Worm (Caenorhabditis elegans) whole organism, L4 larva: ENCODE measurements around the gene F10C1.23.

Experiments
- D1046.2 ChIP-seq: fragments of 200-800 bp; sonication (Bioruptor generic); IDR thresholded peaks from 2 replicates; pipeline ENCODE4 v1.3.6; 2022; ENCODE audit warnings: missing genetic modification characterization, missing compliant biosample characterization
- F26F4.8 ChIP-seq: fragments of 200-800 bp; sonication (Bioruptor generic); conservative IDR thresholded peaks from 2 replicates; pipeline ENCODE4 v1.3.6; 2022; ENCODE audit warnings: missing genetic modification characterization, missing compliant biosample characterization
- F44E2.7 ChIP-seq: fragments of 200-800 bp; sonication (Bioruptor generic); IDR thresholded peaks from 2 replicates; pipeline ENCODE4 v2.1.2; 2022; ENCODE audit warnings: missing genetic modification characterization, missing compliant biosample characterization
- F49E8.2 ChIP-seq: sonication (generic microtip); optimal IDR thresholded peaks from 2 replicates; lab custom pipeline; 2016; ENCODE audit warnings: missing compliant biosample characterization, mild to moderate bottlenecking, missing genetic modification characterization, borderline replicate concordance
- Y48G9A.11 ChIP-seq: fragments of 200-800 bp; sonication (Bioruptor generic); IDR thresholded peaks from 2 replicates; pipeline ENCODE4 v1.3.6; 2022; ENCODE audit warnings: missing genetic modification reagents, missing genetic modification characterization, missing compliant biosample characterization
- Y5F2A.4 ChIP-seq: fragments of 200-800 bp; sonication (Bioruptor generic); optimal IDR thresholded peaks from 2 replicates; lab custom pipeline; 2018; ENCODE audit warnings: mild to moderate bottlenecking, missing genetic modification characterization, missing compliant biosample characterization
- aha-1 ChIP-seq: fragments of 150-350 bp; peaks from one replicate; lab custom pipeline; 2014; ENCODE audit warnings: missing biosample characterization, missing genetic modification characterization
- aly-2 ChIP-seq: sonication (generic microtip); optimal IDR thresholded peaks from 2 replicates; lab custom pipeline; 2018; ENCODE audit warnings: missing biosample characterization, missing genetic modification characterization
- arid-1 ChIP-seq: fragments of 200-800 bp; sonication (Bioruptor generic); conservative IDR thresholded peaks from 2 replicates; pipeline ENCODE4 v1.3.6; 2022; ENCODE audit warnings: missing genetic modification reagents, missing genetic modification characterization, missing compliant biosample characterization
- ceh-32 ChIP-seq: sonication (generic microtip); optimal IDR thresholded peaks from 2 replicates; lab custom pipeline; 2016; ENCODE audit warnings: mild to moderate bottlenecking, missing genetic modification characterization, missing compliant biosample characterization; ENCODE audit not compliant: poor library complexity
- ceh-82 ChIP-seq: sonication (generic microtip); optimal IDR thresholded peaks from 2 replicates; lab custom pipeline; 2017; ENCODE audit warnings: missing biosample characterization, missing genetic modification characterization
- ces-1 ChIP-seq: fragments of 150-350 bp; sonication (generic microtip); optimal IDR thresholded peaks from 4 replicates; lab custom pipeline; 2014; ENCODE audit warnings: missing biosample characterization, missing genetic modification reagents, missing genetic modification characterization
- daf-16 ChIP-seq, 3 experiments: sonication (generic microtip); optimal IDR thresholded peaks; 2 replicates each; lab custom pipeline; 2016 to 2017; ENCODE audit warnings: missing genetic modification characterization in 3 of 3, missing genetic modification reagents in 3 of 3, mild to moderate bottlenecking in 2 of 3, missing compliant biosample characterization in 2 of 3, missing biosample characterization in 1 of 3, moderate library complexity in 1 of 3
- daf-19 ChIP-seq: fragments of 200-800 bp; sonication (Bioruptor generic); conservative IDR thresholded peaks from 2 replicates; pipeline ENCODE4 v1.3.6; 2022; ENCODE audit warnings: missing genetic modification characterization, missing compliant biosample characterization
- dmd-6 ChIP-seq: fragments of 200-800 bp; sonication (Bioruptor generic); IDR thresholded peaks from 2 replicates; pipeline ENCODE4 v1.3.6; 2022; ENCODE audit warnings: missing genetic modification reagents, missing genetic modification characterization, missing compliant biosample characterization
- dmd-9 ChIP-seq: fragments of 200-800 bp; sonication (Bioruptor generic); IDR thresholded peaks from 2 replicates; pipeline ENCODE4 v1.3.6; 2022; ENCODE audit warnings: missing genetic modification reagents, missing genetic modification characterization, missing compliant biosample characterization
- dpl-1 ChIP-seq: fragments of 150-350 bp; optimal IDR thresholded peaks from 2 replicates; lab custom pipeline; 2014; ENCODE audit warnings: missing biosample characterization, missing genetic modification reagents, missing genetic modification characterization
- fkh-10 ChIP-seq: fragments of 150-350 bp; optimal IDR thresholded peaks from 2 replicates; lab custom pipeline; 2014; ENCODE audit warnings: missing biosample characterization, missing genetic modification reagents, missing genetic modification characterization
- hif-1 ChIP-seq, 2 experiments: sonication (generic microtip); optimal IDR thresholded peaks; 2 replicates each; lab custom pipeline; 2016 to 2017; ENCODE audit warnings: missing compliant biosample characterization in 2 of 2, missing genetic modification characterization in 2 of 2, missing genetic modification reagents in 2 of 2, missing genotype in 2 of 2, mild to moderate bottlenecking in 1 of 2
- hlh-11 ChIP-seq: fragments of 200-800 bp; sonication (Bioruptor generic); optimal IDR thresholded peaks from 2 replicates; lab custom pipeline; 2018; ENCODE audit warnings: mild to moderate bottlenecking, missing genetic modification characterization, missing compliant biosample characterization
- jun-1 ChIP-seq: fragments of 150-350 bp; optimal IDR thresholded peaks from 2 replicates; lab custom pipeline; 2014; ENCODE audit warnings: missing biosample characterization, missing genetic modification reagents, missing genetic modification characterization
- lsy-2 ChIP-seq, 2 experiments: fragments of 150-350 bp in 1 of 2; sonication (generic microtip) in 1 of 2; optimal IDR thresholded peaks; 2 replicates each; lab custom pipeline; 2014 to 2017; ENCODE audit warnings: missing biosample characterization in 2 of 2, missing genetic modification characterization in 2 of 2
- madf-5 ChIP-seq, 2 experiments: fragments of 200-800 bp; sonication (Bioruptor generic); IDR thresholded peaks; 2 replicates each; pipeline ENCODE4 v1.3.6; 2022; ENCODE audit warnings: missing compliant biosample characterization in 2 of 2, missing genetic modification characterization in 2 of 2
- mdl-1 ChIP-seq, 2 experiments: fragments of 150-350 bp in 1 of 2; sonication (generic microtip) in 1 of 2; optimal IDR thresholded peaks; 2 replicates each; lab custom pipeline; 2014 to 2017; ENCODE audit warnings: missing biosample characterization in 2 of 2, missing genetic modification characterization in 2 of 2
- mep-1 ChIP-seq: fragments of 150-350 bp; sonication (generic microtip); optimal IDR thresholded peaks from 3 replicates; lab custom pipeline; 2014; ENCODE audit warnings: missing biosample characterization, missing genetic modification characterization
- mes-2 ChIP-seq: sonication (generic microtip); optimal IDR thresholded peaks from 2 replicates; lab custom pipeline; 2016; ENCODE audit warnings: missing genotype, mild to moderate bottlenecking, missing genetic modification characterization, missing compliant biosample characterization; ENCODE audit not compliant: poor library complexity, severe bottlenecking
- mxl-2 ChIP-seq: fragments of 200-800 bp; sonication (Bioruptor generic); conservative IDR thresholded peaks from 2 replicates; pipeline ENCODE4 v1.3.6; 2022; ENCODE audit warnings: missing genetic modification reagents, missing genetic modification characterization, missing compliant biosample characterization
- mxl-3 ChIP-seq: fragments of 200-800 bp; sonication (Bioruptor generic); optimal IDR thresholded peaks from 2 replicates; lab custom pipeline; 2018; ENCODE audit warnings: mild to moderate bottlenecking, missing genetic modification characterization, missing compliant biosample characterization
- nhr-10 ChIP-seq: fragments of 150-350 bp; optimal IDR thresholded peaks from 2 replicates; lab custom pipeline; 2014; ENCODE audit warnings: missing biosample characterization, missing genetic modification characterization
- nhr-102 ChIP-seq: sonication (generic microtip); optimal IDR thresholded peaks from 2 replicates; lab custom pipeline; 2016; ENCODE audit warnings: mild to moderate bottlenecking, missing genetic modification characterization, moderate library complexity, missing compliant biosample characterization
- nhr-11 ChIP-seq: fragments of 150-350 bp; optimal IDR thresholded peaks from 2 replicates; lab custom pipeline; 2014; ENCODE audit warnings: missing biosample characterization, missing genetic modification characterization
- nhr-237 ChIP-seq: sonication (generic microtip); optimal IDR thresholded peaks from 2 replicates; lab custom pipeline; 2017; ENCODE audit warnings: missing biosample characterization, missing genetic modification characterization
- nhr-25 ChIP-seq: sonication (generic microtip); optimal IDR thresholded peaks from 2 replicates; lab custom pipeline; 2017; ENCODE audit warnings: missing genetic modification characterization, mild to moderate bottlenecking, missing compliant biosample characterization, antibody characterized with exemption, moderate library complexity, borderline replicate concordance; ENCODE audit not compliant: insufficient read depth
- saeg-2 ChIP-seq: fragments of 200-800 bp; sonication (Bioruptor generic); IDR thresholded peaks from 2 replicates; pipeline ENCODE4 v1.3.6; 2022; ENCODE audit warnings: missing genetic modification reagents, missing genetic modification characterization, missing compliant biosample characterization
- skn-1 ChIP-seq: fragments of 150-350 bp; optimal IDR thresholded peaks from 2 replicates; lab custom pipeline; 2014; ENCODE audit warnings: missing biosample characterization, missing genetic modification characterization
- snpc-1.2 ChIP-seq: fragments of 200-800 bp; sonication (Bioruptor generic); IDR thresholded peaks from 2 replicates; pipeline ENCODE4 v1.3.6; 2022; ENCODE audit warnings: missing genetic modification reagents, missing genetic modification characterization, missing compliant biosample characterization
- snpc-4 ChIP-seq: fragments of 150-350 bp; optimal IDR thresholded peaks from 2 replicates; lab custom pipeline; 2014; ENCODE audit warnings: missing biosample characterization, missing genetic modification characterization
- unc-62 ChIP-seq, 3 experiments: fragments of 150-350 bp in 1 of 3; sonication (generic microtip); optimal IDR thresholded peaks in 2 of 3; peaks in 1 of 3; 1 replicate in 1 of 3; 2 replicates in 2 of 3; lab custom pipeline; 2014 to 2017; ENCODE audit warnings: missing biosample characterization in 3 of 3, missing genetic modification characterization in 3 of 3, missing genetic modification reagents in 3 of 3, missing genotype in 1 of 3
- vab-7 ChIP-seq: fragments of 200-800 bp; sonication (Bioruptor generic); IDR thresholded peaks from 2 replicates; pipeline ENCODE4 v1.3.6; 2022; ENCODE audit warnings: missing genetic modification reagents, missing genetic modification characterization, missing compliant biosample characterization
- zag-1 ChIP-seq: fragments of 150-350 bp; optimal IDR thresholded peaks from 2 replicates; lab custom pipeline; 2014; ENCODE audit warnings: missing biosample characterization, missing genetic modification characterization
- zip-2 ChIP-seq: fragments of 150-350 bp; optimal IDR thresholded peaks from 2 replicates; lab custom pipeline; 2014; ENCODE audit warnings: missing biosample characterization, missing genetic modification characterization

Gene F10C1.23

ce11 chrII:5788815-5789214 is 31.0 kb downstream of the F10C1.23 start, which contains the start of gene K05F1.13:
Gene K05F1.13, plus strand, starts transcription at chrII:5789115.
- TF ChIP-seq unc-62 (GFP tag; optimal IDR thresholded peaks at IDR 0.05 in 1 of 2; lab: Kevin White, UChicago) (no peak), unc-62 (tag; optimal IDR thresholded peaks at IDR 0.05; lab: Kevin White, UChicago) (no peak), aha-1 (tag; lab: Kevin White, UChicago) (peak; percentile 74)

DNA sequence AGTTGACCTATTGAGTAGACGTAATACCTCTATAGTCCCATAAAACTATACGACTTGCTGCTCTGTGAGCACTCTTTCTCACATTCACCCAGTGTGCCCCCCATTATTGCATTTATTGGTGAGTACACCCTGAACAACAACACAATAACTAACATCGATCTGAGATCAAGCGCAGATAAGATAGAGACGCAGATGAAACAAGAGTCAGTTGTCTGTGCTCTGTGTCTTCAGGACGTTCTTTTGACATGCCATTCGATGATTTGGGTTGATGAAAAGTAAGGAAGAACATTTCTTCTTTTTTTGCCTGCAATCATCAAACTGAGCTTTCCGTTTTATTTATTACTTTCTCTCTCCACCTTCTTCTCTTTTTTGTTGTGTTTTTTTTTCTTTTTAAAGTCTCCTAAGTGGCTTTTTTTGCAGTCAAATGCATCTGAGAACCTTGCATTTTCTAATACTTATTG is 32.5 kb downstream of the F10C1.23 start, which contains the start of gene lect-2:
lect-2 (plus strand) TSS at position 411 of the 461 bp plus-strand sequence.
- TF ChIP-seq daf-16 (GFP tag; optimal IDR thresholded peaks at IDR 0.05; lab: Kevin White, UChicago) (peak in 1 of 2 experiments; percentile 40), daf-16 (tag; optimal IDR thresholded peaks at IDR 0.05; lab: Kevin White, UChicago) (no peak), nhr-102 (no peak), lsy-2 (tag; optimal IDR thresholded peaks at IDR 0.05; lab: Kevin White, UChicago) (no peak), jun-1 (tag; lab: Kevin White, UChicago) (no peak), nhr-10 (no peak), dmd-9 (GFP tag; lab: Robert Waterston, UW) (no peak), aly-2 (no peak), F49E8.2 (tag; lab: Kevin White, UChicago) (no peak), ceh-82 (tag; lab: Kevin White, UChicago) (no peak), zip-2 (tag; lab: Kevin White, UChicago) (no peak), mdl-1 (tag; optimal IDR thresholded peaks at IDR 0.05; lab: Kevin White, UChicago) (no peak), nhr-11 (tag; lab: Kevin White, UChicago) (peak; percentile 59), arid-1 (no peak), D1046.2 (GFP tag; lab: Robert Waterston, UW) (no peak), madf-5 (GFP tag; IDR thresholded peaks at IDR 0.05; lab: Robert Waterston, UW) (no peak), aha-1 (tag; lab: Kevin White, UChicago) (peak; percentile 81), vab-7 (GFP tag; lab: Robert Waterston, UW) (no peak), F26F4.8 (GFP tag; lab: Robert Waterston, UW) (no peak), snpc-4 (tag; lab: Kevin White, UChicago) (no peak)

- TF ChIP-seq Y5F2A.4 (no peak), fkh-10 (GFP tag; lab: Kevin White, UChicago) (no peak), daf-16 (GFP tag; optimal IDR thresholded peaks at IDR 0.05; lab: Kevin White, UChicago) (no peak), daf-16 (tag; optimal IDR thresholded peaks at IDR 0.05; lab: Kevin White, UChicago) (no peak), F44E2.7 (GFP tag; lab: Robert Waterston, UW) (no peak), nhr-11 (tag; lab: Kevin White, UChicago) (no peak), Y48G9A.11 (GFP tag; lab: Robert Waterston, UW) (no peak), mep-1 (tag; lab: Kevin White, UChicago) (no peak), mes-2 (tag; lab: Kevin White, UChicago) (no peak), daf-19 (GFP tag; lab: Robert Waterston, UW) (no peak), zag-1 (no peak), F49E8.2 (tag; lab: Kevin White, UChicago) (no peak), mxl-2 (no peak), dpl-1 (GFP tag; lab: Kevin White, UChicago) (no peak), ces-1 (GFP tag; lab: Kevin White, UChicago) (no peak)
Observed at ce11 chrII:5792490-5792889, 34.6 kb downstream of the F10C1.23 start, which contains the start of gene K05F1.14. Gene K05F1.14, minus strand, starts transcription at chrII:5792590.

DNA sequence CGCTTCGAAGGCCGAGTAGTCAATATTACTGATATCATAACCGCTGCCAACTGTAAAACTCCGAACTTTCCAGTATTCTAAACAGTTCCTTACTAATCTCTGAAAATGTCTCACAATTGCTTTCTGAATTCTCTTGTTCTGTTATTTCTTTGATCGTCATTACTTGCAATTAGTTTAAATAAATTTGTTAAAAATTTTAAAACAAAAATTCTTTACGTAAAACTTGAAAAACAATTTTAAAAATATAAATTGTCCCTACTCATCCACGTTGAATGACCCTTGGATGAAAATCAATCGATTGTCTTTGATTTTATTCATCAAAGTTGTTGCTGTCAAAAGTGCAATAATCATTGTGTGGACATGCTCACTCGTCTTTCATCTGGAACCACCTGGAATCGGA is 36.4 kb downstream of the F10C1.23 start, which contains the start of gene acdh-8:
acdh-8 (plus strand) TSS at position 301 of the 400 bp plus-strand sequence.
- no peak for TF ChIP-seq nhr-25 (tag; lab: Kevin White, UChicago)
- no peak for TF ChIP-seq hif-1 (tag; optimal IDR thresholded peaks at IDR 0.05; lab: Kevin White, UChicago)
- no peak for TF ChIP-seq snpc-1.2 (GFP tag; lab: Robert Waterston, UW)
- no peak for TF ChIP-seq nhr-237
- TF ChIP-seq skn-1, result no peak
- no peak for TF ChIP-seq mxl-3 (GFP tag; lab: Kevin White, UChicago)
- no peak for TF ChIP-seq hlh-11
- TF ChIP-seq F49E8.2 (tag; lab: Kevin White, UChicago), result no peak
- no peak for TF ChIP-seq madf-5 (GFP tag; IDR thresholded peaks at IDR 0.05; lab: Robert Waterston, UW)
- TF ChIP-seq saeg-2, result no peak
- no peak for TF ChIP-seq ceh-32 (tag; lab: Kevin White, UChicago)
- TF ChIP-seq Y48G9A.11 (GFP tag; lab: Robert Waterston, UW), result no peak
- TF ChIP-seq vab-7 (GFP tag; lab: Robert Waterston, UW), result no peak
- no peak for TF ChIP-seq dmd-6 (GFP tag; lab: Robert Waterston, UW)
